Fruit fly (Drosophila melanogaster): ENCODE measurements around the gene Reph.
A peak's percentile ranks its signal among the peaks of the same experiment; 100 is the strongest.

Reph gene

DNA sequence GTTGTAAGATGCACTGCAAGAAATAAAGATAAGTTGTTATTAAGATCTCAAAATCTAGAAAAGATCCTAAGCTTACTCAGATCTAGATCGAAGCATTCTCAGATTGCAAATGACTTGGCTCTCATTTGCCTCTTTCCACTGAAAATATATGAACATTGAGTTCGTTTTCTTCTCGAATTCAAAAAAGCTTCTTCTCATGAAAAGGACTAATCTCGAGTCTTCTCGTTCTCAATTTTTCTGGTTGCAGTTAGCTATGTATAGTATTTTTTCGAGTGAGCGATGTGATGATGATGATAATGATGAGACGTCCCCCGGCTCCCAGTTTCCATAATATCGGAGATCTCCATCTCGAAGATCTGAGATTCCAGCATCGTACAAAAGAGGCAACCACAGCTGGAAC, 53.0 kb downstream of the Reph start (continued):
- TF ChIP-seq CG2712 (tag; optimal IDR thresholded peaks at IDR 0.05) (peak; percentile 82), bab2 (GFP tag; optimal IDR thresholded peaks at IDR 0.05) (peak; percentile 32), CG10543 (GFP tag; optimal IDR thresholded peaks at IDR 0.05) (no peak), CG1647 (GFP tag; optimal IDR thresholded peaks at IDR 0.05) (no peak), CG6689 (GFP tag; IDR thresholded peaks at IDR 0.05) (peak; percentile 58), so (GFP tag; IDR thresholded peaks at IDR 0.05) (no peak), pb (GFP tag; optimal IDR thresholded peaks at IDR 0.05) (no peak), abd-A (tag; optimal IDR thresholded peaks at IDR 0.05) (no peak), Nf-YA (GFP tag; IDR thresholded peaks at IDR 0.05) (no peak), CG10654 (GFP tag; optimal IDR thresholded peaks at IDR 0.05) (no peak), CG3407 (GFP tag; optimal IDR thresholded peaks at IDR 0.05) (peak; percentile 38), Oaz (GFP tag; IDR thresholded peaks at IDR 0.05) (no peak), onecut (GFP tag; IDR thresholded peaks at IDR 0.05) (no peak), ewg (GFP tag; optimal IDR thresholded peaks at IDR 0.05) (peak; percentile 8), bbx (GFP tag; IDR thresholded peaks at IDR 0.05; ENCODE audit: partially characterized antibody) (no peak), fru (optimal IDR thresholded peaks at IDR 0.05) (no peak), tx (GFP tag; optimal IDR thresholded peaks at IDR 0.05) (no peak), CG6254 (GFP tag; optimal IDR thresholded peaks at IDR 0.05) (peak; percentile 33), CG13424 (tag; optimal IDR thresholded peaks at IDR 0.05) (peak; percentile 57), Kr (GFP tag; optimal IDR thresholded peaks at IDR 0.05) (no peak), cato (GFP tag; optimal IDR thresholded peaks at IDR 0.05; ENCODE audit: borderline replicate concordance) (peak; percentile 38), Sry-β (GFP tag; optimal IDR thresholded peaks at IDR 0.05) (peak; percentile 5), CG10321 (GFP tag; IDR thresholded peaks at IDR 0.05) (no peak), B-H2 (GFP tag; optimal IDR thresholded peaks at IDR 0.05) (no peak), CG2202 (tag; optimal IDR thresholded peaks at IDR 0.05) (peak; percentile 24), CG11504 (tag; optimal IDR thresholded peaks at IDR 0.05) (peak; percentile 63), pum (GFP tag; optimal IDR thresholded peaks at IDR 0.05) (peak; percentile 12), CG33213 (GFP tag; optimal IDR thresholded peaks at IDR 0.05) (peak; percentile 14), phol (tag; optimal IDR thresholded peaks at IDR 0.05) (peak; percentile 72), gem (tag; optimal IDR thresholded peaks at IDR 0.05) (peak; percentile 71), CG17359 (tag; optimal IDR thresholded peaks at IDR 0.05) (peak; percentile 41), aop (GFP tag; IDR thresholded peaks at IDR 0.05) (no peak), Atf3 (GFP tag; optimal IDR thresholded peaks at IDR 0.05) (peak; percentile 11), CG8290 (GFP tag; optimal IDR thresholded peaks at IDR 0.05) (no peak), CG8290 (tag; optimal IDR thresholded peaks at IDR 0.05) (no peak), Sry-δ (GFP tag; optimal IDR thresholded peaks at IDR 0.05) (no peak), caup (GFP tag; optimal IDR thresholded peaks at IDR 0.05; ENCODE audit: severe bottlenecking) (no peak), CG5245 (GFP tag; optimal IDR thresholded peaks at IDR 0.05) (peak; percentile 3), sna (GFP tag; IDR thresholded peaks at IDR 0.05; ENCODE audit: partially characterized antibody) (no peak), Hr3 (GFP tag; optimal IDR thresholded peaks at IDR 0.05) (peak; percentile 33), CG14667 (GFP tag; IDR thresholded peaks at IDR 0.05) (no peak), ranshi (GFP tag; IDR thresholded peaks at IDR 0.05) (no peak), trh (GFP tag; optimal IDR thresholded peaks at IDR 0.05) (no peak), Spps (tag; optimal IDR thresholded peaks at IDR 0.05) (peak; percentile 38), gcm (GFP tag; optimal IDR thresholded peaks at IDR 0.05) (peak; percentile 40), ab (GFP tag; optimal IDR thresholded peaks at IDR 0.05) (no peak), Med (GFP tag) (peak; percentile 69), CG18262 (tag; optimal IDR thresholded peaks at IDR 0.05) (peak; percentile 82), twi (tag; optimal IDR thresholded peaks at IDR 0.05) (peak; percentile 31), Fer3 (tag; optimal IDR thresholded peaks at IDR 0.05) (no peak), Ssrp (tag; optimal IDR thresholded peaks at IDR 0.05) (peak; percentile 46), CG11696 (GFP tag; IDR thresholded peaks at IDR 0.05) (no peak)
